Worm (Caenorhabditis elegans) whole organism, L4/young adult: Measurements from ENCODE around the gene T20G5.12.

Experiments
- W03F9.2 ChIP-seq: fragments of 150-350 bp; optimal IDR thresholded peaks from 2 replicates; lab custom pipeline; 2014; ENCODE audit warnings: missing biosample characterization, missing genetic modification characterization
- him-1 ChIP-seq: sonication (generic microtip); optimal IDR thresholded peaks from 2 replicates; lab custom pipeline; 2016; ENCODE audit warnings: missing genotype, missing genetic modification reagents, missing genetic modification characterization, missing compliant biosample characterization

DNA sequence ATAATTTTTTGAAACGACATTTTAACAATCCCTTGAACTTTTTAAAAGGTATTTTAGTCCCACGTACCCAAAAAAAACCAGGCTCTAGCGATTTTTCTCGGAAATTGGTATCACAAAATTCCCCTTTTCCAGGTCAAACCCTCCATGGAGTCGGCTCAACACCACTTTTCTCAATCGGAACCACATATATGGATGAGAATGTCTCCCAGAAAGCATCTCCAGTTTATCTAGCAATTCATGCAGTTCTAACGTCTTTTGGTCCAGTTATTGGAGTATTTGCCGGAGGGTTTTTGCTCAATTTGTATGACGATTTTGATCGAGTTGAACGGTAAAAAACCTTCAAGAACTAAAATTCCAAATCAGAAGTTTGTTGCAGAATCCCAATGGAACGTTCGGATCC lies 38.7 kb downstream of the T20G5.12 start:
- TF ChIP-seq him-1 (tag; lab: Kevin White, UChicago), result no peak
- TF ChIP-seq W03F9.2, result no peak
